Fruit fly (Drosophila melanogaster) whole organism, pupa: Measurements from ENCODE around the gene Hcs.

Experiments used
- CG10348 ChIP-seq: fragments of 200-800 bp; sonication (Bioruptor generic); IDR thresholded peaks from 2 replicates; pipeline ENCODE4 v1.3.6; 2022; ENCODE audit warnings: missing biosample characterization, missing genetic modification characterization
- CG13204 ChIP-seq: fragments of 200-800 bp; sonication (Bioruptor generic); optimal IDR thresholded peaks from 2 replicates; lab custom pipeline; 2018; ENCODE audit warnings: missing biosample characterization, mild to moderate bottlenecking, missing genetic modification characterization, moderate library complexity
- CG15710 ChIP-seq: fragments of 200-800 bp; sonication (Bioruptor generic); optimal IDR thresholded peaks from 2 replicates; lab custom pipeline; 2018; ENCODE audit warnings: missing biosample characterization, mild to moderate bottlenecking, missing genetic modification characterization, moderate library complexity
- CG32121 ChIP-seq: fragments of 200-800 bp; sonication (Bioruptor generic); IDR thresholded peaks from 2 replicates; pipeline ENCODE4 v1.3.6; 2022; ENCODE audit warnings: missing biosample characterization, missing genetic modification characterization
- CG8159 ChIP-seq: fragments of 200-800 bp; sonication (Bioruptor generic); optimal IDR thresholded peaks from 3 replicates; lab custom pipeline; 2018; ENCODE audit warnings: missing biosample characterization, mild to moderate bottlenecking, missing genetic modification characterization, moderate library complexity
- CG8301 ChIP-seq: fragments of 200-800 bp; sonication (Bioruptor generic); optimal IDR thresholded peaks from 2 replicates; lab custom pipeline; 2018; ENCODE audit warnings: missing biosample characterization, mild to moderate bottlenecking, missing genetic modification characterization
- CG9948 ChIP-seq: fragments of 200-800 bp; sonication (Bioruptor generic); optimal IDR thresholded peaks from 2 replicates; lab custom pipeline; 2018; ENCODE audit warnings: missing biosample characterization, mild to moderate bottlenecking, missing genetic modification characterization, moderate library complexity
- D1 ChIP-seq: fragments of 200-800 bp; sonication (Bioruptor generic); optimal IDR thresholded peaks from 2 replicates; lab custom pipeline; 2018; ENCODE audit warnings: missing biosample characterization, mild to moderate bottlenecking, missing genetic modification characterization, moderate library complexity
- EcR ChIP-seq: fragments of 200-800 bp; sonication (Bioruptor generic); optimal IDR thresholded peaks from 3 replicates; lab custom pipeline; 2019; ENCODE audit warnings: missing biosample characterization, missing genetic modification characterization, mild to moderate bottlenecking, moderate library complexity, missing genetic modification reagents
- Ets98B ChIP-seq: fragments of 200-800 bp; sonication (Bioruptor generic); IDR thresholded peaks from 2 replicates; pipeline ENCODE4 v1.3.6; 2022; ENCODE audit warnings: missing biosample characterization, missing genetic modification characterization
- Pif1A ChIP-seq: fragments of 200-800 bp; sonication (Bioruptor generic); optimal IDR thresholded peaks from 3 replicates; lab custom pipeline; 2016; ENCODE audit warnings: missing biosample characterization, missing genetic modification characterization
- Snoo ChIP-seq: fragments of 200-800 bp; sonication (Bioruptor generic); optimal IDR thresholded peaks from 3 replicates; lab custom pipeline; 2017; ENCODE audit warnings: missing biosample characterization, mild to moderate bottlenecking, missing genetic modification characterization, inconsistent platforms
- fd96Ca ChIP-seq: fragments of 200-800 bp; sonication (Bioruptor generic); IDR thresholded peaks from 3 replicates; pipeline ENCODE4 v1.3.6; 2022; ENCODE audit warnings: missing biosample characterization, missing genetic modification characterization
- gl ChIP-seq: fragments of 200-800 bp; sonication (Bioruptor generic); optimal IDR thresholded peaks from 2 replicates; lab custom pipeline; 2018; ENCODE audit warnings: missing biosample characterization, mild to moderate bottlenecking, missing genetic modification characterization

dm6 chr3R:5524804-5525203, 50.1 kb downstream of the Hcs start:
- TF ChIP-seq CG9948 (tag; lab: Kevin White, UChicago) (no peak), CG32121 (no peak), CG10348 (no peak), Snoo (tag; lab: Kevin White, UChicago) (no peak), fd96Ca (GFP tag; lab: Robert Waterston, UW) (no peak), CG13204 (GFP tag; lab: Kevin White, UChicago) (no peak), Pif1A (no peak), CG8301 (tag; lab: Kevin White, UChicago) (no peak), Ets98B (GFP tag; lab: Robert Waterston, UW) (0 out of 2 replicates have a peak, but pooled peaks have one; percentile 15), D1 (tag; lab: Kevin White, UChicago) (no peak), EcR (GFP tag; lab: Kevin White, UChicago) (no peak), CG15710 (tag; lab: Kevin White, UChicago) (no peak), gl (tag; lab: Kevin White, UChicago) (no peak), CG8159 (tag; lab: Kevin White, UChicago) (no peak)
